Worm (Caenorhabditis elegans): Measurements from ENCODE around the gene F26G1.2.

Gene F26G1.2

ce11 chrII:4793320-4793719 lies 30.4 kb downstream of the F26G1.2 start:
- TF ChIP-seq nhr-20 (tag; optimal IDR thresholded peaks at IDR 0.05): no peak
- TF ChIP-seq vab-15 (tag; optimal IDR thresholded peaks at IDR 0.05): no peak

- TF ChIP-seq tbx-2 (tag; optimal IDR thresholded peaks at IDR 0.05): no peak
- TF ChIP-seq ceh-82 (tag; optimal IDR thresholded peaks at IDR 0.05): no peak
- TF ChIP-seq C34B4.2 (tag; optimal IDR thresholded peaks at IDR 0.05): no peak
- TF ChIP-seq fkh-10 (GFP tag; optimal IDR thresholded peaks at IDR 0.05): no peak
- no peak for TF ChIP-seq C04F5.9 (tag; optimal IDR thresholded peaks at IDR 0.05)
- TF ChIP-seq grh-1 (GFP tag; IDR thresholded peaks at IDR 0.05): no peak
- no peak for TF ChIP-seq ceh-8 (GFP tag; optimal IDR thresholded peaks at IDR 0.05)
- TF ChIP-seq elt-3 (tag; optimal IDR thresholded peaks at IDR 0.05): no peak
- no peak for TF ChIP-seq Y116A8C.19 (tag; optimal IDR thresholded peaks at IDR 0.05; ENCODE audit: borderline replicate concordance)
- TF ChIP-seq skn-1 (tag; optimal IDR thresholded peaks at IDR 0.05): no peak
- TF ChIP-seq irx-1 (tag; optimal IDR thresholded peaks at IDR 0.05): no peak
These were observed 32.6 kb downstream of the F26G1.2 start, which contains the start of gene C33F10.4 for ce11 chrII:4795461-4795860. C33F10.4 (plus strand) TSS chrII:4795761.

- TF ChIP-seq zip-4 (GFP tag; optimal IDR thresholded peaks at IDR 0.05) (no peak), tlp-1 (tag; optimal IDR thresholded peaks at IDR 0.05) (no peak), ama-1 (optimal IDR thresholded peaks at IDR 0.05) (no peak), pag-3 (tag; optimal IDR thresholded peaks at IDR 0.05; ENCODE audit: borderline replicate concordance, insufficient read depth) (no peak), ceh-82 (tag; optimal IDR thresholded peaks at IDR 0.05) (no peak), nhr-19 (GFP tag; conservative IDR thresholded peaks at IDR 0.05) (no peak), ceh-90 (tag; optimal IDR thresholded peaks at IDR 0.05) (no peak)
These were observed 34.2 kb downstream of the F26G1.2 start, which contains the start of gene C33F10.14 for ce11 chrII:4797071-4797470. C33F10.14 (plus strand) TSS chrII:4797371.

- TF ChIP-seq nhr-11 (tag; optimal IDR thresholded peaks at IDR 0.05) (no peak), unc-98 (GFP tag; IDR thresholded peaks at IDR 0.05) (no peak), nhr-84 (tag; optimal IDR thresholded peaks at IDR 0.05) (no peak), nhr-71 (tag; optimal IDR thresholded peaks at IDR 0.05) (no peak), lin-35 (GFP tag; optimal IDR thresholded peaks at IDR 0.05) (no peak), ceh-82 (tag; optimal IDR thresholded peaks at IDR 0.05) (no peak), unc-62 (GFP tag; optimal IDR thresholded peaks at IDR 0.05) (no peak), lsy-2 (tag; optimal IDR thresholded peaks at IDR 0.05) (no peak), ztf-4 (tag; optimal IDR thresholded peaks at IDR 0.05) (no peak), hlh-17 (GFP tag; optimal IDR thresholded peaks at IDR 0.05; ENCODE audit: borderline replicate concordance) (no peak), tlp-1 (tag; optimal IDR thresholded peaks at IDR 0.05) (no peak)
These were observed 37.6 kb downstream of the F26G1.2 start for ce11 chrII:4800524-4800923.

- TF ChIP-seq tlp-1 (tag; optimal IDR thresholded peaks at IDR 0.05): no peak
- TF ChIP-seq efl-3 (GFP tag; optimal IDR thresholded peaks at IDR 0.05): no peak
- no peak for TF ChIP-seq fkh-8 (tag; optimal IDR thresholded peaks at IDR 0.05)
- TF ChIP-seq unc-30 (tag; optimal IDR thresholded peaks at IDR 0.05): no peak
- TF ChIP-seq unc-98 (GFP tag; IDR thresholded peaks at IDR 0.05): no peak
- TF ChIP-seq nhr-19 (GFP tag; conservative IDR thresholded peaks at IDR 0.05): no peak
- no peak for TF ChIP-seq nhr-237 (tag; optimal IDR thresholded peaks at IDR 0.05)
- no peak for TF ChIP-seq hlh-4 (tag; optimal IDR thresholded peaks at IDR 0.05)
- TF ChIP-seq pax-3 (tag; optimal IDR thresholded peaks at IDR 0.05): no peak
- no peak for TF ChIP-seq efl-1 (optimal IDR thresholded peaks at IDR 0.05)
- TF ChIP-seq efl-1 (GFP tag; optimal IDR thresholded peaks at IDR 0.05 in 1 of 2): peak in 1 of 2 experiments; percentile 38
- TF ChIP-seq zag-1 (tag; optimal IDR thresholded peaks at IDR 0.05): no peak
- no peak for TF ChIP-seq dpl-1 (GFP tag; optimal IDR thresholded peaks at IDR 0.05)
- no peak for TF ChIP-seq C16A3.4 (tag; optimal IDR thresholded peaks at IDR 0.05)
- TF ChIP-seq nhr-20 (tag; optimal IDR thresholded peaks at IDR 0.05): no peak
- TF ChIP-seq lin-14 (GFP tag; optimal IDR thresholded peaks at IDR 0.05): peak; percentile 0
- TF ChIP-seq hpl-2 (GFP tag; optimal IDR thresholded peaks at IDR 0.05): no peak
- TF ChIP-seq ama-1 (optimal IDR thresholded peaks at IDR 0.05): no peak
- no peak for TF ChIP-seq Y116A8C.19 (tag; optimal IDR thresholded peaks at IDR 0.05; ENCODE audit: borderline replicate concordance)
- peak; percentile 6 for TF ChIP-seq pqm-1 (tag; optimal IDR thresholded peaks at IDR 0.05)
- TF ChIP-seq dsc-1 (tag; optimal IDR thresholded peaks at IDR 0.05): no peak
- no peak for TF ChIP-seq fkh-10 (GFP tag; optimal IDR thresholded peaks at IDR 0.05)
- no peak for TF ChIP-seq ztf-11 (tag; optimal IDR thresholded peaks at IDR 0.05)
- TF ChIP-seq sox-4 (tag; optimal IDR thresholded peaks at IDR 0.05): no peak
- TF ChIP-seq unc-86 (tag; optimal IDR thresholded peaks at IDR 0.05): no peak
These were observed 40.0 kb downstream of the F26G1.2 start for ce11 chrII:4802917-4803316.

All from whole organism, L1 larva.